Worm (Caenorhabditis elegans) whole organism, mixed stage, embryonic: ENCODE data around the gene F35D11.4.

ENCODE experiments used
- bed-3 ChIP-seq: fragments of 200-800 bp; sonication (Bioruptor generic); optimal IDR thresholded peaks from 3 replicates; lab custom pipeline; 2018; ENCODE audit warnings: mild to moderate bottlenecking, missing genetic modification characterization, moderate library complexity, missing compliant biosample characterization
- ces-1 ChIP-seq: fragments of 150-350 bp; optimal IDR thresholded peaks from 2 replicates; lab custom pipeline; 2014; ENCODE audit warnings: missing biosample characterization, missing genetic modification reagents, missing genetic modification characterization
- ham-2 ChIP-seq: fragments of 200-800 bp; sonication (Bioruptor generic); optimal IDR thresholded peaks from 2 replicates; lab custom pipeline; 2018; ENCODE audit warnings: mild to moderate bottlenecking, missing genetic modification characterization, missing compliant biosample characterization
- pha-4 ChIP-seq: fragments of 150-350 bp; optimal IDR thresholded peaks from 2 replicates; lab custom pipeline; 2018; ENCODE audit warnings: missing biosample characterization, missing genetic modification reagents, missing genetic modification characterization
- unc-62 ChIP-seq: fragments of 150-350 bp; optimal IDR thresholded peaks from 2 replicates; lab custom pipeline; 2014; ENCODE audit warnings: missing biosample characterization, missing genetic modification reagents, missing genetic modification characterization
- ztf-11 ChIP-seq: fragments of 150-350 bp; optimal IDR thresholded peaks from 2 replicates; lab custom pipeline; 2014; ENCODE audit warnings: missing biosample characterization, missing genetic modification characterization

- no peak for TF ChIP-seq unc-62 (GFP tag; lab: Kevin White, UChicago)
- TF ChIP-seq ham-2 (GFP tag; lab: Kevin White, UChicago) = peak; percentile 38
- TF ChIP-seq ces-1 = peak; percentile 48
- no peak for TF ChIP-seq pha-4
- TF ChIP-seq bed-3 (GFP tag; lab: Kevin White, UChicago) = no peak
- TF ChIP-seq ztf-11 (tag; lab: Kevin White, UChicago) = peak; percentile 59
These were observed 17.9 kb upstream of the F35D11.4 start for ce11 chrII:4585327-4585726.
